Fruit fly (Drosophila melanogaster) ovary, adult (tissue): ENCODE data around the gene CG5805.
A peak's percentile ranks its signal among the peaks of the same experiment; 100 is the strongest.

Source experiments
- CG17801 ChIP-seq: fragments of 200-800 bp; optimal IDR thresholded peaks from 2 replicates; lab custom pipeline; 2019; ENCODE audit warnings: missing biosample characterization, mild to moderate bottlenecking, missing genetic modification characterization, moderate library complexity; ENCODE audit not compliant: partially characterized antibody

Gene CG5805

DNA sequence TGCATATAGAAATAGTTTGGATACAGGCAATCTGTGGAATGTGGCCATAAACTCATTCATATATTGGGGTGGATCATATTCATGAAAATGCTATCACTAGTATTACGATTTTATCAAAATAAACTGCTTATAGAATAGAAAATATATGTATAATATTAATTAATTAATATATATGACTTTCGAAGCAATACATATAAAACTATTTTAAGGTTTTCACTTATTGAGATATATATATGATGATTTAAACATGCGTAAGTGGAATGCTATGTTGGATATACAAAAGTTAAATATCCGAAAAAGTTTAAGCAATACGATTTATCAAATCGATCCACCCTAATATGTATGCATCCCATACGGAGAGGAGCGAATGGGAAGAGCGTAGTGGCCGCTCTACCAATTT is 11.4 kb upstream of the CG5805 start:
- TF ChIP-seq CG17801 (GFP tag; lab: Kevin White, UChicago): no peak

DNA sequence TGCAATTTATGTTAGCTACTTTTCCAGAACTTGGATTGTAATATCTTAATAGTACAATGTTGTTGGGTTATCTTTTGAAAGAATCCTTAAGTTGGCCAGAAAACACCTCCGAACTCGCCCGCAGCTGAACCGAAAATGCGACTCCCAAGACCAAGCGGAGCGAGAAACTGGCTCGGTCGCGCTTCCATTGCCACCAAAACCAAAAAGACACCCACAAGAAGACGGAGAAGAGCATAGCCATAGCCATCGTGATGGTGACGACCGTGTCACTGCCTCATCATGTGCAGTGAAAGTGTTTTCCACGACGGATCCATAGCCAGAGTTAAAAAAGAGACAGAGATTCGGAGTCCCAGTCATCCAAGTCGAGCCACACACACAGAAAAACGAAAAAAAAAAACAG is 2.8 kb upstream of the CG5805 start, which contains the start of gene CG13634:
TSS of gene CG13634 (minus strand) at position 101 of the 400 bp plus-strand sequence.
- no peak for TF ChIP-seq CG17801 (GFP tag; lab: Kevin White, UChicago)

DNA sequence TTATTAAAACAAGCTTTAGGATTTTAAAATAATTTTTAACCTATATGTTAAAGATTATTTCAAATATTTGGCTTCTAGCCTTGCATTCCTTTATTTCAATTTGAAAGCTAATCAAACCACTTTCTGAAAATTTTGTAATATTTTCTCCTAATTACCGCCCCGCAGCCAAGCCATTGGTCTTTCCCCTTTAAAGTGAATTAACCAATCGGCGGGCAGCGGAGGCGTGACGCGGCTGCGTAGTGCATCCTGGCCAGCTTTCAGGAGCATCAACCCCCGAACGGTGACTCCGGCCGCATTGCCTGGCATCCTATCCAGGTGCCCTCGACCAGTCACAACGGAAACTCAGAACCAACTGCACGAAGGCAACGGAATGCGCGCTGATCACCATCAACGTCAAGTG is 513 bp upstream of the CG5805 start, which contains the start of gene Ets96B:
TSS of gene Ets96B (plus strand) at position 321 of the 400 bp plus-strand sequence.
- TF ChIP-seq CG17801 (GFP tag; lab: Kevin White, UChicago): no peak

DNA sequence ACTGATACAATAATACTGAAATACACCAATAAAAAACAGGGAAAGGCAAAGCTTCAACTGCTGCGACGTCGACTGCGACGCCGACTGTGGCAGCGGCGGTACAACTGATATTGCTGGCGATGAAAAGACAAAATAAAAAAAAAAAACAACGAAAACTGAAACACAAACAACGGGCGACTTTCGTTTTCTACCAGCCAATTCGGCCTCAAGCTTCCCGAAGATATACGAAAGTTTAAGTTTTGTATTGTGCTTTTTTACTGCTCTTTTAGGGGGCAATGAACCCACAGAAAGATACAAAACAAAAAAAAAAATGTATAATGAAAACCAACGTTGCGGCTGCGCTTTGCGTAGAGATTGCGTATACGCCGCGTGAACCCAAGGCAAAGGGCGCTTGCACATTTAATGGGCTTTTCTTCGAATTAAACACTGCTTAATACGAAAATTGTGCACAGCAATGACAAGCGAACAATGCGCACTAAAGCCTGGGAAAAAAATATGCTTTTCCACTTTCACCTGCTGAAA is 8.9 kb downstream of the CG5805 start:
- no peak for TF ChIP-seq CG17801 (GFP tag; lab: Kevin White, UChicago)

DNA sequence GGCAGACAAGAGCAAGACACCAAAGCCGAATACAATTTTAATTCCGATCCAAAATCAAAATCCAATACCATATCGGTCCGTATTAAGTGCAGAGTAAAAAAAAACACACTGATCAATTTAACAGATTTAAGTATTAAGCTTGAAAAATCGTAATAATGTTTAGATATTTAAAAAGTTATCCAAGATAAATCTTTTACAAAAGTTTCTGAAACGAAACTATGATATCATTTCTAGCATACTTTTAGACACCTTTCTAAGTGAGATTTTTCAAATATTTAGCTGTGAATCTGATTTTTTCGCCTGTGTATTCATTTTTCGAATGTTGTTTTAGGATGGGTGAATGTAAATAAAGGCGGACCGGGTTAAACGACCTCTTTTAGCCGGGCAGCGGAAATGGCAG is 10.1 kb downstream of the CG5805 start:
- no peak for TF ChIP-seq CG17801 (GFP tag; lab: Kevin White, UChicago)

DNA sequence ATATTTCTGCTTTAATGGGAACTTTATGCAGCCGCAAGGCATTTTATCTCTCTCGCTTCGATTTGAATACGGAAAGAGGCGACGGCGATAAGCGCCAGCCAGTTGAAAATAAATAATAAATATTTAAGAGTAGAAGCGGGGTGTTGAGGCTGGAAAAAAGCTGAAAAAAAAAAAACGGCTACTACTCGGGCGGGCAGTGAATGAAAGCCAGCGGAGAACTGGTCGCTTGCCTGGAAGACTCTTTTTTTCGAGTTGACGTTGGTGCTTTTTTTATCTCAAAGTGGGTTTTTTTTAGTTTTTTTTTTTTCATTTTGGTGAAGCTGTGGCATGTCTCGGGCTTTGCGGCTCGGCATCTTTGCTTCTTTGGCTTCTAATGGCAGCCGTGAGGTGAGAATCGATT is 13.8 kb downstream of the CG5805 start:
- no peak for TF ChIP-seq CG17801 (GFP tag; lab: Kevin White, UChicago)

DNA sequence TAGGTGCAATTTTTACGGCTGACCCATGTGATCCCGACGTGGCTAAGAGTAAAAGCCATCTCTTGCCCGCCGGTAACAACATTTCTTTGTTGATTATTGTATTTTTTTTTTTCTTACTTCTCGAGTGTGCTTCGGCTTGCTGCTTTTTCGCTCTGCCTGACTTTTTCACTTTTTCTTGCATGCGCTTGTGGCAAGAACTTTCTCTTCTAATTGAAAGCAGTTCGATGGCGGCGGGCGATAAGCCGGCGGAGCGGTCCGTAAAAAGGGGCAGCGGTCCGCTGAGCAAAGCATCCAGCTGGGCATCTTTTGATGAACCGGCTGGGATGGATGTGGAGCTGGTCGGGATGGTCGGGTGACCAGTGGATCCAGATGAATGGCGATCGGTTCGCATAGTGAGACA is 14.2 kb downstream of the CG5805 start:
- no peak for TF ChIP-seq CG17801 (GFP tag; lab: Kevin White, UChicago)

DNA sequence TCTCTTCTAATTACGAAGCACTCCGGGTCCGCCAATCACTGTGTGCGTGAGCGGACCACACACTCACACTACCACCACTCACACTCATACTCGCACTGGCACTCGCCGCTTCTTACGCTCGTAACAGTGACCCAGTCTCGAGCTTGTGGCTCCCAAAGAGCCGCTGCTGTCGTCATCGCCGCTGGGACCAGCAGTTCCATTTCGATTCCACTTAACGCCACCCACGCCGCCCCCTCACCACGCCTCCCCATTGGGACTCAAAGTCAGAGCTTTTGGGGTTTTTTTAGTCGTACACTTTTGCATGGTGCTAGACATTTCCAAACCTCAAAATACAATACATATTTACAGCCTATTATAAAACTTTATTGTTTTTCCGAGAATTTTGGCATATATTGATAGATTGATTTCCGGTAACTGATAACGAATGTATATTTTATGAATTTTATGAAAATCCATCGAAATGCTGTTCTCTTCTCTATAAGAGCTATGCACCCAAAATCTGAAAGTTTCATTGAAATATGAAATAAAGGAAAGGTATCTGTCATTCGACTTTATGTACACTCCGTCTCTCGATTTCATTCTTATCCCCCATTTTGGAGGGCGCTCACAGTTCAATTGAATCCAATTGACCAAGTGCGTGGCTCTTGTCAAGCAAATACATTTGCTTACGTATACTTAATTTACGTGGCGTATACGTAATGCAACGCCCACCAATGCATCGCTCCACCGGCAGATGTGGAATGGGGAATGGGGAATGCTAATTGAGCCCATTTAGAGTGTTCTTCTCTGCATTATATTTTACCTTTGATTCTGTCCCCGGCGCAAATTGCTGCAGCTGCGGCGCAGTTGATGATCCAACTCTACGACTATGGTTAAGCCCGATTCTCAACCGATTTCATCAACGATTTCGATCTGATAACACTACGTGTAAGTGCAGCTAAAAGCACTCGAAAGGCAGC is 15.7 kb downstream of the CG5805 start, which contains the start of gene CG42331:
TSS of gene CG42331 (plus strand) at position 909 of the 959 bp plus-strand sequence.
- TF ChIP-seq CG17801 (GFP tag; lab: Kevin White, UChicago): no peak

DNA sequence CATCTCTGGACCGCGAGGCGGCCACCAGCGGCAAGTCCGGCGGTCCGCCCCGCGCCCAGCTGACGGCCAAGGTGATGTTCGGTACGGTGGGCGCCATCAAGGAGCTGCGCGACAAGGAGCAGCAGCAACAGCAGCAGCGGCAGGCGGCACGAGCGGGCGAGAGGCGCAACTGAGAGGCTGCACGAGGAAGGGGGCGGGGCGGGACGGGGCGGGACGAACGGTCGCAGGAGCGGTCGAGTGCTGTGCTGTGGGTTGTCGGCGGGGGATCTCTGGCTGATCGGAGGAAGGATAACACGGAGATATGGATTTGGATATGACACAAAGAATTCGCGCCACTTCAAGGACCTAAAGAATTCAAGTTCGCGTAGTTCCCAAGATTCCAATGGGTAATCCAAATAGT is 17.6 kb downstream of the CG5805 start:
- TF ChIP-seq CG17801 (GFP tag; lab: Kevin White, UChicago): no peak

DNA sequence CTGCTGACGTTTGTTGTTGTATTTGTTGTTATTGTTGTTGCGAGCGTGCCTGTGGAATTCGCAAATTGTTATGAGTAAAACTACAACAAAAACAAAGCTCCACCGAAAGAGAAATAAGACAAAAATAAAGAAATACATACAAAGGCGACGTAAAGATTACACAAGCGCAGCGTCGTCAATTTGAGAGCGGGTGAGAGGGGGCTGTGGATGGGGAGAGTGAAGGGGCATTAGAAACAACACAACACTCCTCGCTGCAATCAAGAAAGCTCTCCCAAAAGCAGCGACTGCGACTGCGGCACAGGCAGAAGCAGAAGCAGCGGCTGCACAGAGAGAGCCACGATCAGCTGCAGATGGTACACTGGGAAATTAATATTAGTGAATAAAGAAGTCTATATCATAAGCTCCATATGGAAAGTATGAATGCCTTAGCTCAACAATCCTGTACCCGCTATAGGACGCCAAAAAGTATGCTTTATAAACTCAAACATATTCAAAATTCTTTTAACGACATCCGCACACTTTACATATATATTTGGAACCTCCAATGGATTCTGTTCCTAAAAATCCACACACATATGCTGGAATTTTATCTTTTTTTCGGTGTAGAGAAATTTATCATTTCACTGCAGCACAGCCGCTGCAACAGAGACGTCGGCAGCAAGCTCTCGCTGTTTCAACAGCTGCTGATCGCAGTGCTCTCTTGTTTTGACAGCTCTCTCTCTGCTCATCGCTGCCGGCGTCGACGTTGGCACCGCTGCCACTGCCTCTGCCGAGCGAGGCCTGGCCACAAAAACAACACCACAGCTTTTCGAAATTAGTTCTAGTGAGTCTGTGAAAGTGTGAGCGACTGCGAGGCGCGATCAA is 18.5 kb downstream of the CG5805 start, which contains the start of gene CG13631:
TSS of gene CG13631 (plus strand) at position 814 of the 864 bp plus-strand sequence.
- TF ChIP-seq CG17801 (GFP tag; lab: Kevin White, UChicago): peak; percentile 90

DNA sequence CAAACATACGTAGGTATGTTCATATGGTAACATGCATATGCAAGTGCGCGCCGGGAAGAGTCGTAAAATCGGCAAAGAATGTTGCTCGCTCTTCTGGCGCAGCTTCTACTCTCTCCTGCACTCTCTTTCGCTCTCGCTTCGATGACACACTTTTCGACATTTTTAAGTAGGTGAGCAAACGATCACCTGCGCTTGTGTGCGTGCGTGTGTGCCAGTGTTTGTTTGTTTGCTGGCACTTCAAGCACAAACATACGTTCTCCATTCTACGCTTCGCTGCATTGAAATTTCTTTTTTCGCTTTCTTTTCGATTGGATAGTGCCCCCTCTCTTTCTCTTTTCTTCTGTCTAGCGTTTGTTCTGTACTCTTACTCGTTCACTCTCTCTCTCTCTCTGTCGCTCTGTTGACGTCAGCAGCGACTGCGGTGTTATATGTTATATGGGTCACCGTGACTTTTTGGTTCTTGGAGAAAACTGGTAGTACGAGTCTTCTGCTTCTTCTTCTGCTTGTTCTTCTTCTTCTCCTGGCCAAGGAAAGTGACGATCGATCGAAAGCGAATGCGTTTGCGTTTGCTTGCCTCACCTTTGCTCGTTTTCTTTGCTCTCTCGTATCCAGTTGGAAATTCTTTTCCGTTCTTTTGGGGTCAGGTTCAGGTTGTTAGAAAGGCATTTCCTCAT is 19.4 kb downstream of the CG5805 start:
- no peak for TF ChIP-seq CG17801 (GFP tag; lab: Kevin White, UChicago)

DNA sequence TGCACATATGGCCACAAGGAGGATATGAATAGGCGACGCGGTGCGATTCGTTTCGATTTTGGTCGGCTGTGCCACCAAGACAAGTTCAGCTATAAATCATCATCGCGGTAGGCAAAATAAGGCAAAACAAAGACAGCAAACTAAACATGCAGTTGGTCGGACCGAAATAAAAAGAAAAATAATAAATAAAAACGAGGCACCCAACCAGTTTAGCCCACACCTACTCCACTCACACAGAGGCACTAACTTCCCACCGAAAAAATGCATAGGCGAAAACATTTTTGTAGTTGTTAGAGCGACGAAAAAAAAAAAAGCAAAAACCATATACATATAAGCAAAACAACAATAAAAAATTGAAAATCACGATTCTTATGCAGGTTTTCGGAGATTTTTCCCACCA is 20.5 kb downstream of the CG5805 start:
- TF ChIP-seq CG17801 (GFP tag; lab: Kevin White, UChicago): no peak

DNA sequence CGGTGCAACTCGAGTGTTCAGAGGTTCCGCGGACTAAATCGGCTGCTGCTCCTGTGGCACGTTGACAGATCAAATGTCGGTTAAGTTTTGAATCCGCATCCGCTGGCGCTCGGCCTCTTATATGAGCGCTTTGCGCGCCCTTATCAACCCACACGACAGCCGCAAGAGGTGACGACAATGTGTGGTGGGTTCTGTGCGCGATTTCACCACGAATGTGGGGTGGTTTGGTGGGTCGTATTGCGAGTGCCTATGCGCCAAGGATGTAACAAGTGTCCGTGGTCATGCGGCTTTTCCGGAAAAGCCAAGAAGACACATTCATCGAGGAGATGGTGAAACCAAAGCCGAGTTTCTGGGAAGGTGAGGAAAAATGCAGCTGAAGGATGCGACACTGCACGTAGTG is 22.2 kb downstream of the CG5805 start, which contains the start of gene AstA:
TSS of gene AstA (minus strand) at position 101 of the 400 bp plus-strand sequence.
- no peak for TF ChIP-seq CG17801 (GFP tag; lab: Kevin White, UChicago)

DNA sequence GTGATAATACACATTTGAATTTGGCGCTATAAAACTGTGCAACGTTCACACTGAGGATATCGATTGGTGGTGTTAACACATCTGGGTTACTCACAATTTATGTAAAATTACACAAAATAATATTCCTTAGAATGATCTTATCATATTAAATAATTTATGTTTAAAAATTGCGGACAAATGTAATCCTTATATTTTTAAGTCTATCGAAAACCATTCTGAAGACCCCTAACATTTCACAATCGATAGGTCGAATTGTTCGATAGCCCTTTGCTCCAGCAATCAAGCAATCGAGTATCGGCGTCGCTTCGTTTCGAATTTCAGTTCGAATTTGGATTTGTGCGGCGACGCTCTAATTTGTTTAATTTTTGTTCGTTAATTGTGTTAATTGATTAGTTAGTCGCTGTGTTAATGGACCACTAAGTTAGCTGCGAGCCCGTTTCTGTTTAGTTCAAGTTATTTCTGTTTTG is 33.6 kb downstream of the CG5805 start, which contains the start of gene asp:
TSS of gene asp (plus strand) at position 289 of the 467 bp plus-strand sequence.
- no peak for TF ChIP-seq CG17801 (GFP tag; lab: Kevin White, UChicago)
